Fruit fly (Drosophila melanogaster): ENCODE data around the gene CG2116.
A peak's percentile ranks its signal among the peaks of the same experiment; 100 is the strongest.

CG2116 gene

dm6 chrX:8143537-8143936 lies 13.9 kb downstream of the CG2116 start, which contains the start of gene CG17982 (continued):
- peak; percentile 81 for TF ChIP-seq CG33557 (GFP tag; optimal IDR thresholded peaks at IDR 0.05)
- no peak for TF ChIP-seq D19B (GFP tag; optimal IDR thresholded peaks at IDR 0.05)
- peak; percentile 87 for TF ChIP-seq CG18599 (GFP tag; optimal IDR thresholded peaks at IDR 0.05)
- TF ChIP-seq gcm2 (GFP tag; optimal IDR thresholded peaks at IDR 0.05), result no peak
- peak; percentile 65 for TF ChIP-seq CG18764 (GFP tag; optimal IDR thresholded peaks at IDR 0.05)
- peak; percentile 50 for TF ChIP-seq CG3995 (GFP tag; optimal IDR thresholded peaks at IDR 0.05)
- peak; percentile 86 for TF ChIP-seq sob (GFP tag; IDR thresholded peaks at IDR 0.05)
- peak; percentile 61; the same call in 1 of the 2 replicates for TF ChIP-seq aop (GFP tag; IDR thresholded peaks at IDR 0.05)
- TF ChIP-seq CG10431 (GFP tag; optimal IDR thresholded peaks at IDR 0.05), result peak; percentile 74
- peak; percentile 59; the same call in 1 of the 2 replicates for TF ChIP-seq CG5953 (GFP tag; IDR thresholded peaks at IDR 0.05)
- TF ChIP-seq abd-A (tag; optimal IDR thresholded peaks at IDR 0.05), result no peak
- TF ChIP-seq CG17568 (GFP tag; optimal IDR thresholded peaks at IDR 0.05), result no peak
- peak; percentile 79 for TF ChIP-seq CG12744 (GFP tag; optimal IDR thresholded peaks at IDR 0.05)
- TF ChIP-seq D (optimal IDR thresholded peaks at IDR 0.05), result no peak
- TF ChIP-seq D (GFP tag; optimal IDR thresholded peaks at IDR 0.05), result peak; percentile 67
- peak; percentile 78 for TF ChIP-seq Camta (GFP tag; optimal IDR thresholded peaks at IDR 0.05)
- peak; percentile 63 for TF ChIP-seq CG1792 (GFP tag; optimal IDR thresholded peaks at IDR 0.05)
- TF ChIP-seq h (optimal IDR thresholded peaks at IDR 0.05), result no peak
- TF ChIP-seq CG4328 (GFP tag; optimal IDR thresholded peaks at IDR 0.05), result peak; percentile 80
- no peak for TF ChIP-seq pita (GFP tag; optimal IDR thresholded peaks at IDR 0.05)
- TF ChIP-seq knrl (GFP tag; IDR thresholded peaks at IDR 0.05; ENCODE audit: partially characterized antibody), result no peak
- TF ChIP-seq Lim3 (GFP tag; IDR thresholded peaks at IDR 0.05), result no peak
- peak; percentile 44 for TF ChIP-seq CG14667 (GFP tag; IDR thresholded peaks at IDR 0.05)
- no peak for TF ChIP-seq CG7963 (GFP tag; IDR thresholded peaks at IDR 0.05; ENCODE audit: partially characterized antibody)
- peak; percentile 46 for TF ChIP-seq wor (GFP tag; IDR thresholded peaks at IDR 0.05)
- peak; percentile 32 for TF ChIP-seq BEAF-32 (GFP tag; optimal IDR thresholded peaks at IDR 0.05)
- peak; percentile 68 for TF ChIP-seq CG18476 (GFP tag; optimal IDR thresholded peaks at IDR 0.05)
- peak; percentile 63 for TF ChIP-seq CG1529 (GFP tag; optimal IDR thresholded peaks at IDR 0.05)
- peak; percentile 81 for TF ChIP-seq nerfin-1 (tag; optimal IDR thresholded peaks at IDR 0.05)
- peak; percentile 62 for TF ChIP-seq CG7372 (GFP tag; IDR thresholded peaks at IDR 0.05)
- no peak for TF ChIP-seq Poxn (GFP tag; IDR thresholded peaks at IDR 0.05)
- peak; percentile 71 to 89 for TF ChIP-seq bsh (GFP tag; optimal IDR thresholded peaks at IDR 0.05)
- peak; percentile 3 for TF ChIP-seq pros (GFP tag; optimal IDR thresholded peaks at IDR 0.05)
- TF ChIP-seq CG11247 (GFP tag; IDR thresholded peaks at IDR 0.05), result peak; percentile 66
- peak; percentile 64 for TF ChIP-seq trem (tag; optimal IDR thresholded peaks at IDR 0.05)
- peak; percentile 80 for TF ChIP-seq CG7556 (GFP tag; optimal IDR thresholded peaks at IDR 0.05)
- TF ChIP-seq CG3163 (GFP tag; optimal IDR thresholded peaks at IDR 0.05), result peak; percentile 64
- TF ChIP-seq gsb (GFP tag; IDR thresholded peaks at IDR 0.05), result peak; percentile 55
- TF ChIP-seq Rx (GFP tag; IDR thresholded peaks at IDR 0.05), result peak; percentile 80
- peak; percentile 74 for TF ChIP-seq NK7.1 (GFP tag; optimal IDR thresholded peaks at IDR 0.05)
- no peak for TF ChIP-seq Stat92E (GFP tag; optimal IDR thresholded peaks at IDR 0.05)
- TF ChIP-seq CG7357 (GFP tag; IDR thresholded peaks at IDR 0.05), result peak; percentile 53; the same call in 1 of the 3 replicates
- peak; percentile 66 for TF ChIP-seq Dbx (GFP tag; IDR thresholded peaks at IDR 0.05)
- TF ChIP-seq CG6683 (GFP tag; optimal IDR thresholded peaks at IDR 0.05), result peak; percentile 32
- TF ChIP-seq CG7271 (tag; optimal IDR thresholded peaks at IDR 0.05), result peak; percentile 45
- no peak for TF ChIP-seq z (GFP tag; IDR thresholded peaks at IDR 0.05)
- peak; percentile 80 for TF ChIP-seq CG32767 (GFP tag; IDR thresholded peaks at IDR 0.05)
- TF ChIP-seq sc (optimal IDR thresholded peaks at IDR 0.05), result no peak
- peak; percentile 18 for TF ChIP-seq sc (GFP tag; optimal IDR thresholded peaks at IDR 0.05)
- TF ChIP-seq CG17912 (GFP tag; optimal IDR thresholded peaks at IDR 0.05), result peak; percentile 83
- no peak for TF ChIP-seq crol (GFP tag; IDR thresholded peaks at IDR 0.05)
- TF ChIP-seq oc (tag; optimal IDR thresholded peaks at IDR 0.05), result no peak
